Fruit fly (Drosophila melanogaster) whole organism, embryonic: Measurements from ENCODE around the gene Pat1.

ENCODE experiments used
- CG10462 ChIP-seq: fragments of 200-800 bp; sonication (Bioruptor generic); optimal IDR thresholded peaks from 2 replicates; lab custom pipeline; 2016; ENCODE audit warnings: missing biosample characterization, missing genetic modification characterization
- CG11695 ChIP-seq: fragments of 200-800 bp; sonication (Bioruptor generic); IDR thresholded peaks from 3 replicates; pipeline ENCODE4 v1.3.6; 2022; ENCODE audit warnings: missing biosample characterization, missing genetic modification characterization
- CG1233 ChIP-seq: fragments of 200-800 bp; sonication (Bioruptor generic); optimal IDR thresholded peaks from 4 replicates; lab custom pipeline; 2018; ENCODE audit warnings: missing biosample characterization, mild to moderate bottlenecking, missing genetic modification characterization
- CG12659 ChIP-seq: fragments of 200-800 bp; sonication (Bioruptor generic); optimal IDR thresholded peaks from 3 replicates; lab custom pipeline; 2017; ENCODE audit warnings: mild to moderate bottlenecking, missing biosample characterization, missing genetic modification reagents, missing genetic modification characterization
- CG14860 ChIP-seq: fragments of 200-800 bp; sonication (Bioruptor generic); IDR thresholded peaks from 3 replicates; pipeline ENCODE4 v1.3.6; 2022; ENCODE audit warnings: missing biosample characterization, missing genetic modification characterization; ENCODE audit not compliant: partially characterized antibody
- CG1529 ChIP-seq: fragments of 200-800 bp; sonication (Bioruptor generic); optimal IDR thresholded peaks from 3 replicates; lab custom pipeline; 2018; ENCODE audit warnings: missing biosample characterization, missing genetic modification characterization
- CG1647 ChIP-seq: fragments of 200-800 bp; sonication (Bioruptor generic); optimal IDR thresholded peaks from 3 replicates; lab custom pipeline; 2016; ENCODE audit warnings: missing biosample characterization, missing genetic modification characterization
- CG16815 ChIP-seq: fragments of 200-800 bp; sonication (Bioruptor generic); optimal IDR thresholded peaks from 3 replicates; lab custom pipeline; 2017; ENCODE audit warnings: missing biosample characterization, mild to moderate bottlenecking, missing genetic modification characterization
- CG17612 ChIP-seq: fragments of 200-800 bp; sonication (Bioruptor generic); IDR thresholded peaks from 2 replicates; pipeline ENCODE4 v1.3.6; 2022; ENCODE audit warnings: missing biosample characterization, missing genetic modification characterization
- CG17802 ChIP-seq: fragments of 200-800 bp; sonication (Bioruptor generic); optimal IDR thresholded peaks from 2 replicates; lab custom pipeline; 2018; ENCODE audit warnings: missing biosample characterization, mild to moderate bottlenecking, missing genetic modification characterization, moderate library complexity
- CG2129 ChIP-seq: fragments of 200-800 bp; sonication (Bioruptor generic); IDR thresholded peaks from 2 replicates; pipeline ENCODE4 v1.3.6; 2022; ENCODE audit warnings: missing biosample characterization, missing genetic modification characterization; ENCODE audit not compliant: partially characterized antibody
- CG2712 ChIP-seq: fragments of 200-800 bp; optimal IDR thresholded peaks from 3 replicates; lab custom pipeline; 2019; ENCODE audit warnings: missing biosample characterization, mild to moderate bottlenecking, missing genetic modification characterization, moderate library complexity
- CG31224 ChIP-seq: fragments of 200-800 bp; sonication (Bioruptor generic); IDR thresholded peaks from 2 replicates; pipeline ENCODE4 v1.3.6; 2022; ENCODE audit warnings: missing biosample characterization, missing genetic modification characterization
- CG3407 ChIP-seq: fragments of 200-800 bp; sonication (Bioruptor generic); optimal IDR thresholded peaks from 2 replicates; lab custom pipeline; 2018; ENCODE audit warnings: missing biosample characterization, mild to moderate bottlenecking, missing genetic modification characterization
- CG43689 ChIP-seq: fragments of 200-800 bp; sonication (Bioruptor generic); IDR thresholded peaks from 2 replicates; pipeline ENCODE4 v1.3.6; 2022; ENCODE audit warnings: missing biosample characterization, missing genetic modification characterization
- CG5245 ChIP-seq: fragments of 200-800 bp; sonication (Bioruptor generic); optimal IDR thresholded peaks from 3 replicates; lab custom pipeline; 2016; ENCODE audit warnings: missing biosample characterization, missing genetic modification characterization
- CG6254 ChIP-seq: fragments of 200-800 bp; sonication (Bioruptor generic); optimal IDR thresholded peaks from 3 replicates; lab custom pipeline; 2017; ENCODE audit warnings: mild to moderate bottlenecking, missing biosample characterization, missing genetic modification reagents, missing genetic modification characterization
- CG6813 ChIP-seq: fragments of 200-800 bp; sonication (Bioruptor generic); optimal IDR thresholded peaks from 2 replicates; lab custom pipeline; 2017; ENCODE audit warnings: missing biosample characterization, missing genetic modification characterization, mild to moderate bottlenecking, moderate library complexity, missing genetic modification reagents
- CG7745 ChIP-seq: fragments of 200-800 bp; sonication (Bioruptor generic); optimal IDR thresholded peaks from 2 replicates; lab custom pipeline; 2018; ENCODE audit warnings: missing biosample characterization, mild to moderate bottlenecking, missing genetic modification characterization, moderate library complexity
- CG8765 ChIP-seq: fragments of 200-800 bp; sonication (Bioruptor generic); IDR thresholded peaks from 2 replicates; pipeline ENCODE4 v1.3.6; 2022; ENCODE audit warnings: missing biosample characterization, missing genetic modification characterization
- Dbx ChIP-seq: fragments of 200-800 bp; sonication (Bioruptor generic); IDR thresholded peaks from 3 replicates; pipeline ENCODE4 v1.3.6; 2022; ENCODE audit warnings: missing biosample characterization, missing genetic modification characterization
- Doc2 ChIP-seq: fragments of 200-800 bp; sonication (Bioruptor generic); IDR thresholded peaks from 2 replicates; pipeline ENCODE4 v1.3.6; 2022; ENCODE audit warnings: missing biosample characterization, missing genetic modification characterization
- Dref ChIP-seq: fragments of 200-800 bp; sonication (Bioruptor generic); IDR thresholded peaks from 2 replicates; pipeline ENCODE4 v1.3.6; 2022; ENCODE audit warnings: missing biosample characterization, missing genetic modification characterization
- MTF-1 ChIP-seq: fragments of 200-800 bp; sonication (Bioruptor generic); optimal IDR thresholded peaks from 2 replicates; lab custom pipeline; 2018; ENCODE audit warnings: missing biosample characterization, mild to moderate bottlenecking, missing genetic modification characterization, borderline replicate concordance
- Mad ChIP-seq: fragments of 200-800 bp; sonication (Bioruptor generic); optimal IDR thresholded peaks from 2 replicates; lab custom pipeline; 2016; ENCODE audit warnings: missing biosample characterization, missing genetic modification characterization
- Mes4 ChIP-seq: fragments of 200-800 bp; sonication (Bioruptor generic); optimal IDR thresholded peaks from 2 replicates; lab custom pipeline; 2016; ENCODE audit warnings: missing biosample characterization, missing genetic modification characterization
- Optix ChIP-seq: fragments of 200-800 bp; sonication (Bioruptor generic); IDR thresholded peaks from 3 replicates; pipeline ENCODE4 v1.3.6; 2022; ENCODE audit warnings: missing biosample characterization, missing genetic modification characterization
- Six4 ChIP-seq: fragments of 200-800 bp; sonication (Bioruptor generic); optimal IDR thresholded peaks from 2 replicates; lab custom pipeline; 2016; ENCODE audit warnings: missing biosample characterization, missing genetic modification characterization
- abd-A ChIP-seq: fragments of 200-800 bp; sonication (Bioruptor generic); optimal IDR thresholded peaks from 3 replicates; lab custom pipeline; 2019; ENCODE audit warnings: missing biosample characterization, mild to moderate bottlenecking, missing genetic modification characterization, moderate library complexity
- ase ChIP-seq: fragments of 200-800 bp; sonication (Bioruptor generic); IDR thresholded peaks from 3 replicates; pipeline ENCODE4 v1.3.6; 2022; ENCODE audit warnings: missing biosample characterization, missing genetic modification characterization
- caup ChIP-seq: fragments of 200-800 bp; sonication (Bioruptor generic); optimal IDR thresholded peaks from 3 replicates; lab custom pipeline; 2017; ENCODE audit warnings: missing biosample characterization, mild to moderate bottlenecking, missing genetic modification characterization, moderate library complexity; ENCODE audit not compliant: severe bottlenecking
- dm ChIP-seq: fragments of 200-800 bp; sonication (Bioruptor generic); optimal IDR thresholded peaks from 3 replicates; lab custom pipeline; 2016; ENCODE audit warnings: missing biosample characterization, missing genetic modification characterization
- dpn ChIP-seq, 2 experiments: fragments of 200-800 bp; sonication (Bioruptor generic); optimal IDR thresholded peaks; 3 replicates each; lab custom pipeline; 2016; ENCODE audit warnings: missing biosample characterization in 2 of 2, missing genetic modification characterization in 2 of 2
- eve ChIP-seq, 2 experiments: fragments of >200 bp; optimal IDR thresholded peaks; 2 replicates each; lab custom pipeline; 2017; ENCODE audit warnings: missing biosample characterization in 2 of 2, missing genetic modification characterization in 2 of 2
- fd102C ChIP-seq: fragments of 200-800 bp; sonication (Bioruptor generic); optimal IDR thresholded peaks from 2 replicates; lab custom pipeline; 2018; ENCODE audit warnings: missing biosample characterization, mild to moderate bottlenecking, missing genetic modification characterization, moderate library complexity
- gce ChIP-seq: fragments of 200-800 bp; sonication (Bioruptor generic); IDR thresholded peaks from 3 replicates; pipeline ENCODE4 v1.3.6; 2022; ENCODE audit warnings: missing biosample characterization, missing genetic modification characterization
- h ChIP-seq: fragments of >200 bp; optimal IDR thresholded peaks from 2 replicates; lab custom pipeline; 2017
- hbn ChIP-seq: fragments of 200-800 bp; sonication (Bioruptor generic); IDR thresholded peaks from 2 replicates; pipeline ENCODE4 v1.3.6; 2022; ENCODE audit warnings: missing biosample characterization, missing genetic modification characterization; ENCODE audit not compliant: partially characterized antibody
- jumu ChIP-seq: fragments of 200-800 bp; sonication (Bioruptor generic); optimal IDR thresholded peaks from 3 replicates; lab custom pipeline; 2016; ENCODE audit warnings: missing biosample characterization, missing genetic modification characterization
- knrl ChIP-seq: fragments of 200-800 bp; sonication (Bioruptor generic); IDR thresholded peaks from 3 replicates; pipeline ENCODE4 v1.3.6; 2022; ENCODE audit warnings: missing biosample characterization, missing genetic modification characterization; ENCODE audit not compliant: partially characterized antibody
- lilli ChIP-seq: fragments of 200-800 bp; sonication (Bioruptor generic); optimal IDR thresholded peaks from 3 replicates; lab custom pipeline; 2016; ENCODE audit warnings: missing biosample characterization, missing genetic modification characterization
- pfk ChIP-seq: fragments of 200-800 bp; sonication (Bioruptor generic); optimal IDR thresholded peaks from 2 replicates; lab custom pipeline; 2018; ENCODE audit warnings: missing biosample characterization, mild to moderate bottlenecking, missing genetic modification characterization, moderate library complexity
- psq ChIP-seq: fragments of 200-800 bp; sonication (Bioruptor generic); optimal IDR thresholded peaks from 2 replicates; lab custom pipeline; 2017; ENCODE audit warnings: missing biosample characterization, missing genetic modification characterization
- rib ChIP-seq: fragments of 200-800 bp; sonication (Bioruptor generic); IDR thresholded peaks from 2 replicates; pipeline ENCODE4 v1.3.6; 2022; ENCODE audit warnings: missing biosample characterization, missing genetic modification characterization
- row ChIP-seq: fragments of 200-800 bp; sonication (Bioruptor generic); IDR thresholded peaks from 3 replicates; pipeline ENCODE4 v1.3.6; 2022; ENCODE audit warnings: missing biosample characterization, missing genetic modification characterization
- sim ChIP-seq: fragments of 200-800 bp; sonication (Bioruptor generic); IDR thresholded peaks from 2 replicates; pipeline ENCODE4 v1.3.6; 2022; ENCODE audit warnings: missing biosample characterization, missing genetic modification characterization
- so ChIP-seq: fragments of 200-800 bp; sonication (Bioruptor generic); IDR thresholded peaks from 3 replicates; pipeline ENCODE4 v1.3.6; 2022; ENCODE audit warnings: missing biosample characterization, missing genetic modification characterization
- tap ChIP-seq: fragments of 200-800 bp; optimal IDR thresholded peaks from 3 replicates; lab custom pipeline; 2019; ENCODE audit warnings: missing biosample characterization, mild to moderate bottlenecking, missing genetic modification characterization, moderate library complexity
- toy ChIP-seq: fragments of 200-800 bp; sonication (Bioruptor generic); IDR thresholded peaks from 2 replicates; pipeline ENCODE4 v1.3.6; 2022; ENCODE audit warnings: missing biosample characterization, missing genetic modification characterization
- wdn ChIP-seq: fragments of 200-800 bp; sonication (Bioruptor generic); IDR thresholded peaks from 2 replicates; pipeline ENCODE4 v1.3.6; 2022; ENCODE audit warnings: missing biosample characterization, missing genetic modification characterization

Gene Pat1

DNA sequence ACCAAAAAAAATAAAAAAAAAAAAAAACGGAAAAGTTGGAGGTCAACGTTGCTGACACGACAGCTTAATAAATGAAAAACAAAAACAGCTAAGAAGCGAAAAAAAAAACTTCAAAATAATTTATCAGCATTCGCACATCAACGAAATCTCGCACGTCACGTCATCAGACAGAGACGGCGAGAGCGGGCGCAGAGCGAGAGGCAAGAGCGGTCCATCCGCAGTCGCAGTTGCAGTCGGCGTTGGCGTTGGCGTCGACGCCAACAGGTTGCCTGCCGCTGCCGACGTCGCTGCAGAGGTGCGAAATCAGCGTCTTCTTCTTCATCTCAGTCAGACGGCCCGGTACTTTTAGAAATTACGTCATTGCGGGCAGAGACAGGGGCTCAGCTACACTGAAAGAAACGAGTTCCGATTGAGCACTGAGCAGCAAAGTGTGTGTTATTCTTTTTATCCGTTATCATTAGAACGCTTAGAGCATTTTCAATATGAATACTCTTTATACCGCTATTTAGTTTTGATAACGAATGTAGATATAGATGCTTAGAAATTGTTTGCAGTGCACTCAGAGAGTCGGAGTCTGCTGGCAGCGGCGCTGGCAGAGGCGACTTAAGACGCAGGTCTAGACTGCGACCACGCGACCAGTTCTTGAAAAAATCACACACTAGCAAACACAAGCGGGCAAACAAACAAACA, 41.0 kb upstream of the Pat1 start (continued):
- TF ChIP-seq tap (tag; lab: Kevin White, UChicago) (peak; percentile 94), Dbx (GFP tag; lab: Robert Waterston, UW) (peak; percentile 97), jumu (peak; percentile 96), CG12659 (GFP tag; lab: Kevin White, UChicago) (peak; percentile 94), CG3407 (peak; percentile 83), row (peak; percentile 95), caup (GFP tag; lab: Kevin White, UChicago) (peak; percentile 97), rib (GFP tag; lab: Robert Waterston, UW) (peak; percentile 96), wdn (GFP tag; lab: Robert Waterston, UW) (peak; percentile 94), CG1233 (peak; percentile 95), CG2129 (no peak), CG1529 (GFP tag; lab: Kevin White, UChicago) (peak; percentile 80), sim (GFP tag; lab: Robert Waterston, UW) (peak; percentile 90), CG8765 (GFP tag; lab: Robert Waterston, UW) (peak; percentile 95), CG6254 (GFP tag; lab: Kevin White, UChicago) (peak; percentile 91), so (GFP tag; lab: Robert Waterston, UW) (peak; percentile 94), CG11695 (GFP tag; lab: Robert Waterston, UW) (peak; percentile 96), pfk (peak; percentile 42), dm (GFP tag; lab: Kevin White, UChicago) (peak; percentile 86), toy (GFP tag; lab: Robert Waterston, UW) (peak; percentile 86), lilli (GFP tag; lab: Kevin White, UChicago) (peak; percentile 96), CG10462 (GFP tag; lab: Kevin White, UChicago) (peak; percentile 90), CG6813 (GFP tag; lab: Kevin White, UChicago) (peak; percentile 96), CG43689 (GFP tag; lab: Robert Waterston, UW) (peak; percentile 86), psq (peak; percentile 72), CG2712 (tag; lab: Kevin White, UChicago) (peak; percentile 96), fd102C (GFP tag; lab: Kevin White, UChicago) (peak; percentile 90), Dref (GFP tag; lab: Robert Waterston, UW) (peak; percentile 47), gce (GFP tag; lab: Robert Waterston, UW) (peak; percentile 92), MTF-1 (peak; percentile 92), eve (GFP tag; optimal IDR thresholded peaks at IDR 0.05; lab: Kevin White, UChicago) (peak in 1 of 2 experiments; percentile 95), CG1647 (GFP tag; lab: Kevin White, UChicago) (peak; percentile 97), Mes4 (GFP tag; lab: Kevin White, UChicago) (peak; percentile 89), CG16815 (GFP tag; lab: Kevin White, UChicago) (peak; percentile 89), knrl (no peak), CG31224 (GFP tag; lab: Robert Waterston, UW) (peak; percentile 93), ase (GFP tag; lab: Robert Waterston, UW) (peak; percentile 95), CG14860 (GFP tag; lab: Robert Waterston, UW) (no peak), abd-A (tag; lab: Kevin White, UChicago) (no peak), dpn (GFP tag; optimal IDR thresholded peaks at IDR 0.05; lab: Kevin White, UChicago) (peak; percentile 94 to 96), Doc2 (peak; percentile 76), hbn (no peak), Mad (GFP tag; lab: Kevin White, UChicago) (peak; percentile 92), Six4 (GFP tag; lab: Kevin White, UChicago) (peak; percentile 95), CG7745 (tag; lab: Kevin White, UChicago) (no peak), h (lab: Kevin White, UChicago) (no peak), CG5245 (GFP tag; lab: Kevin White, UChicago) (peak; percentile 97), CG17802 (peak; percentile 85), Optix (GFP tag; lab: Robert Waterston, UW) (peak; percentile 94), CG17612 (GFP tag; lab: Robert Waterston, UW) (peak; percentile 95)
